Fruit fly (Drosophila melanogaster) whole organism, embryonic: ENCODE data around the gene CG13829.

ENCODE experiments used
- Antp ChIP-seq: fragments of 200-800 bp; sonication (Bioruptor generic); optimal IDR thresholded peaks from 3 replicates; lab custom pipeline; 2016; ENCODE audit warnings: missing biosample characterization, missing genetic modification characterization
- Atf3 ChIP-seq: fragments of 200-800 bp; sonication (Bioruptor generic); optimal IDR thresholded peaks from 3 replicates; lab custom pipeline; 2016; ENCODE audit warnings: missing biosample characterization, missing genetic modification characterization
- Blimp-1 ChIP-seq: fragments of 200-800 bp; sonication (Bioruptor generic); optimal IDR thresholded peaks from 3 replicates; lab custom pipeline; 2018; ENCODE audit warnings: missing biosample characterization, missing genetic modification characterization, mild to moderate bottlenecking, moderate library complexity, missing genetic modification reagents
- CG10267 ChIP-seq: fragments of 200-800 bp; sonication (Bioruptor generic); optimal IDR thresholded peaks from 2 replicates; lab custom pipeline; 2018; ENCODE audit warnings: missing biosample characterization, mild to moderate bottlenecking, missing genetic modification characterization, moderate library complexity
- CG11093 ChIP-seq: fragments of 200-800 bp; sonication (Bioruptor generic); IDR thresholded peaks from 3 replicates; pipeline ENCODE4 v1.3.6; 2022; ENCODE audit warnings: missing biosample characterization, missing genetic modification characterization
- CG11247 ChIP-seq: fragments of 200-800 bp; sonication (Bioruptor generic); IDR thresholded peaks from 2 replicates; pipeline ENCODE4 v1.3.6; 2022; ENCODE audit warnings: missing biosample characterization, missing genetic modification characterization
- CG11560 ChIP-seq: fragments of 200-800 bp; sonication (Bioruptor generic); IDR thresholded peaks from 3 replicates; pipeline ENCODE4 v1.3.6; 2022; ENCODE audit warnings: missing biosample characterization, missing genetic modification characterization
- CG11696 ChIP-seq: fragments of 200-800 bp; sonication (Bioruptor generic); IDR thresholded peaks from 2 replicates; pipeline ENCODE4 v1.3.6; 2022; ENCODE audit warnings: missing biosample characterization, missing genetic modification characterization
- CG13287 ChIP-seq: fragments of 200-800 bp; sonication (Bioruptor generic); IDR thresholded peaks from 2 replicates; pipeline ENCODE4 v1.3.6; 2022; ENCODE audit warnings: missing biosample characterization, missing genetic modification characterization; ENCODE audit not compliant: partially characterized antibody
- CG14710 ChIP-seq: fragments of 200-800 bp; sonication (Bioruptor generic); optimal IDR thresholded peaks from 3 replicates; lab custom pipeline; 2019; ENCODE audit warnings: missing biosample characterization, mild to moderate bottlenecking, missing genetic modification characterization, moderate library complexity
- CG14965 ChIP-seq: fragments of 200-800 bp; sonication (Bioruptor generic); optimal IDR thresholded peaks from 2 replicates; lab custom pipeline; 2016; ENCODE audit warnings: missing biosample characterization, missing genetic modification characterization, borderline replicate concordance
- CG16779 ChIP-seq: fragments of 200-800 bp; sonication (Bioruptor generic); IDR thresholded peaks from 2 replicates; pipeline ENCODE4 v1.3.6; 2022; ENCODE audit warnings: missing biosample characterization, missing genetic modification characterization
- CG17912 ChIP-seq: fragments of 200-800 bp; sonication (Bioruptor generic); optimal IDR thresholded peaks from 2 replicates; lab custom pipeline; 2018; ENCODE audit warnings: missing biosample characterization, mild to moderate bottlenecking, missing genetic modification characterization
- CG18011 ChIP-seq: fragments of 200-800 bp; sonication (Bioruptor generic); optimal IDR thresholded peaks from 2 replicates; lab custom pipeline; 2017; ENCODE audit warnings: missing biosample characterization, missing genetic modification characterization, mild to moderate bottlenecking, moderate library complexity, missing genotype
- CG2678 ChIP-seq: fragments of 200-800 bp; sonication (Bioruptor generic); optimal IDR thresholded peaks from 3 replicates; lab custom pipeline; 2019; ENCODE audit warnings: missing biosample characterization, mild to moderate bottlenecking, missing genetic modification characterization, moderate library complexity
- CG3726 ChIP-seq: fragments of 200-800 bp; sonication (Bioruptor generic); IDR thresholded peaks from 3 replicates; pipeline ENCODE4, ENCODE4 v1.3.6; 2022; ENCODE audit warnings: missing biosample characterization, missing genetic modification characterization
- CG4617 ChIP-seq: fragments of 200-800 bp; sonication (Bioruptor generic); optimal IDR thresholded peaks from 3 replicates; lab custom pipeline; 2016; ENCODE audit warnings: missing biosample characterization, missing genetic modification characterization, borderline replicate concordance
- CG6683 ChIP-seq: fragments of 200-800 bp; sonication (Bioruptor generic); optimal IDR thresholded peaks from 2 replicates; lab custom pipeline; 2017; ENCODE audit warnings: missing biosample characterization, mild to moderate bottlenecking, missing genetic modification characterization, missing genetic modification reagents
- CG6765 ChIP-seq: fragments of 200-800 bp; sonication (Bioruptor generic); optimal IDR thresholded peaks from 3 replicates; lab custom pipeline; 2017; ENCODE audit warnings: missing biosample characterization, mild to moderate bottlenecking, missing genetic modification characterization
- CG8388 ChIP-seq: fragments of 200-800 bp; sonication (Bioruptor generic); optimal IDR thresholded peaks from 2 replicates; lab custom pipeline; 2019; ENCODE audit warnings: missing biosample characterization, mild to moderate bottlenecking, missing genetic modification characterization, moderate library complexity
- CG8924 ChIP-seq: fragments of 200-800 bp; optimal IDR thresholded peaks from 3 replicates; lab custom pipeline; 2019; ENCODE audit warnings: missing biosample characterization, mild to moderate bottlenecking, missing genetic modification characterization, moderate library complexity
- CTCF ChIP-seq: fragments of 200-800 bp; sonication (Bioruptor generic); optimal IDR thresholded peaks from 2 replicates; lab custom pipeline; 2017; ENCODE audit warnings: missing biosample characterization, mild to moderate bottlenecking, missing genetic modification characterization, moderate library complexity
- Dip3 ChIP-seq: fragments of 200-800 bp; sonication (Bioruptor generic); optimal IDR thresholded peaks from 3 replicates; lab custom pipeline; 2016; ENCODE audit warnings: missing biosample characterization, missing genetic modification characterization
- HmgZ ChIP-seq: fragments of 200-800 bp; sonication (Bioruptor generic); optimal IDR thresholded peaks from 2 replicates; lab custom pipeline; 2018; ENCODE audit warnings: missing biosample characterization, mild to moderate bottlenecking, missing genetic modification characterization
- Lpt ChIP-seq: fragments of >200 bp; optimal IDR thresholded peaks from 2 replicates; lab custom pipeline; 2018; ENCODE audit warnings: missing biosample characterization, missing genetic modification characterization
- MESR4 ChIP-seq: fragments of 200-800 bp; sonication (Bioruptor generic); optimal IDR thresholded peaks from 2 replicates; lab custom pipeline; 2018; ENCODE audit warnings: missing biosample characterization, mild to moderate bottlenecking, missing genetic modification characterization, moderate library complexity
- Ravus ChIP-seq: fragments of 200-800 bp; sonication (Bioruptor generic); IDR thresholded peaks from 2 replicates; pipeline ENCODE4 v1.3.6; 2022; ENCODE audit warnings: missing biosample characterization, missing genetic modification characterization
- cato ChIP-seq: fragments of 200-800 bp; sonication (Bioruptor generic); optimal IDR thresholded peaks from 2 replicates; lab custom pipeline; 2016; ENCODE audit warnings: missing biosample characterization, missing genetic modification characterization, borderline replicate concordance
- dati ChIP-seq: fragments of 200-800 bp; sonication (Bioruptor generic); IDR thresholded peaks from 2 replicates; pipeline ENCODE4 v1.3.6; 2022; ENCODE audit warnings: missing biosample characterization, missing genetic modification characterization
- gcm ChIP-seq: fragments of 200-800 bp; sonication (Bioruptor generic); optimal IDR thresholded peaks from 2 replicates; lab custom pipeline; 2019; ENCODE audit warnings: missing biosample characterization, mild to moderate bottlenecking, missing genetic modification characterization, moderate library complexity
- grn ChIP-seq: fragments of 200-800 bp; sonication (Bioruptor generic); optimal IDR thresholded peaks from 3 replicates; lab custom pipeline; 2017; ENCODE audit warnings: missing biosample characterization, missing genetic modification characterization
- hkb ChIP-seq, 2 experiments: fragments of 200-800 bp in 1 of 2; fragments of >200 bp in 1 of 2; sonication (Bioruptor generic) in 1 of 2; IDR thresholded peaks in 1 of 2; optimal IDR thresholded peaks in 1 of 2; 2 replicates each; pipeline versions ENCODE4 v1.3.6 to Lab custom; 2017 to 2022; ENCODE audit warnings: missing biosample characterization in 1 of 2, missing genetic modification characterization in 1 of 2
- luna ChIP-seq: fragments of 200-800 bp; sonication (Bioruptor generic); optimal IDR thresholded peaks from 2 replicates; lab custom pipeline; 2016; ENCODE audit warnings: missing biosample characterization, missing genetic modification characterization
- nerfin-1 ChIP-seq: fragments of 200-800 bp; sonication (Bioruptor generic); optimal IDR thresholded peaks from 3 replicates; lab custom pipeline; 2019; ENCODE audit warnings: missing biosample characterization, mild to moderate bottlenecking, missing genetic modification characterization, moderate library complexity
- nmo ChIP-seq: fragments of 200-800 bp; sonication (Bioruptor generic); optimal IDR thresholded peaks from 2 replicates; lab custom pipeline; 2018; ENCODE audit warnings: missing biosample characterization, mild to moderate bottlenecking, missing genetic modification characterization, moderate library complexity
- oc ChIP-seq: fragments of 200-800 bp; sonication (Bioruptor generic); optimal IDR thresholded peaks from 2 replicates; lab custom pipeline; 2018; ENCODE audit warnings: missing biosample characterization, mild to moderate bottlenecking, missing genetic modification characterization, moderate library complexity
- onecut ChIP-seq: fragments of 200-800 bp; sonication (Bioruptor generic); IDR thresholded peaks from 2 replicates; pipeline ENCODE4 v1.3.6; 2022; ENCODE audit warnings: missing biosample characterization, missing genetic modification characterization
- pb ChIP-seq: fragments of 200-800 bp; sonication (Bioruptor generic); optimal IDR thresholded peaks from 3 replicates; lab custom pipeline; 2016; ENCODE audit warnings: missing biosample characterization, missing genetic modification characterization
- pzg ChIP-seq: fragments of 200-800 bp; sonication (Bioruptor generic); optimal IDR thresholded peaks from 3 replicates; lab custom pipeline; 2018; ENCODE audit warnings: missing biosample characterization, mild to moderate bottlenecking, missing genetic modification characterization, moderate library complexity
- ro ChIP-seq: fragments of 200-800 bp; sonication (Bioruptor generic); IDR thresholded peaks from 2 replicates; pipeline ENCODE4 v1.3.6; 2022; ENCODE audit warnings: missing biosample characterization, missing genetic modification characterization
- schlank ChIP-seq: fragments of 200-800 bp; sonication (Bioruptor generic); optimal IDR thresholded peaks from 2 replicates; lab custom pipeline; 2018; ENCODE audit warnings: missing biosample characterization, mild to moderate bottlenecking, missing genetic modification characterization
- sim ChIP-seq: fragments of 200-800 bp; sonication (Bioruptor generic); IDR thresholded peaks from 2 replicates; pipeline ENCODE4 v1.3.6; 2022; ENCODE audit warnings: missing biosample characterization, missing genetic modification characterization
- sima ChIP-seq: fragments of 200-800 bp; sonication (Bioruptor generic); optimal IDR thresholded peaks from 2 replicates; lab custom pipeline; 2016; ENCODE audit warnings: missing biosample characterization, missing genetic modification characterization
- sna ChIP-seq: fragments of 200-800 bp; sonication (Bioruptor generic); IDR thresholded peaks from 2 replicates; pipeline ENCODE4 v1.3.6; 2022; ENCODE audit warnings: missing biosample characterization, missing genetic modification characterization; ENCODE audit not compliant: partially characterized antibody
- stc ChIP-seq: fragments of 200-800 bp; sonication (Bioruptor generic); IDR thresholded peaks from 2 replicates; pipeline ENCODE4 v1.3.6; 2022; ENCODE audit warnings: missing biosample characterization, missing genetic modification characterization
- stwl ChIP-seq: fragments of 200-800 bp; sonication (Bioruptor generic); optimal IDR thresholded peaks from 3 replicates; lab custom pipeline; 2018; ENCODE audit warnings: missing biosample characterization, mild to moderate bottlenecking, missing genetic modification characterization, moderate library complexity
- tll ChIP-seq, 2 experiments: fragments of 200-800 bp in 1 of 2; fragments of >200 bp in 1 of 2; sonication (Bioruptor generic) in 1 of 2; optimal IDR thresholded peaks; 2 replicates each; lab custom pipeline; 2017 to 2019; ENCODE audit warnings: missing biosample characterization in 2 of 2, missing genetic modification characterization in 2 of 2, mild to moderate bottlenecking in 1 of 2, moderate library complexity in 1 of 2
- unc-4 ChIP-seq: fragments of 200-800 bp; sonication (Bioruptor generic); IDR thresholded peaks from 2 replicates; pipeline ENCODE4 v1.3.6; 2022; ENCODE audit warnings: missing biosample characterization, missing genetic modification characterization; ENCODE audit not compliant: partially characterized antibody
- vnd ChIP-seq: fragments of 200-800 bp; sonication (Bioruptor generic); IDR thresholded peaks from 3 replicates; pipeline ENCODE4 v1.3.6; 2022; ENCODE audit warnings: missing biosample characterization, missing genetic modification characterization; ENCODE audit not compliant: partially characterized antibody

CG13829 gene

DNA sequence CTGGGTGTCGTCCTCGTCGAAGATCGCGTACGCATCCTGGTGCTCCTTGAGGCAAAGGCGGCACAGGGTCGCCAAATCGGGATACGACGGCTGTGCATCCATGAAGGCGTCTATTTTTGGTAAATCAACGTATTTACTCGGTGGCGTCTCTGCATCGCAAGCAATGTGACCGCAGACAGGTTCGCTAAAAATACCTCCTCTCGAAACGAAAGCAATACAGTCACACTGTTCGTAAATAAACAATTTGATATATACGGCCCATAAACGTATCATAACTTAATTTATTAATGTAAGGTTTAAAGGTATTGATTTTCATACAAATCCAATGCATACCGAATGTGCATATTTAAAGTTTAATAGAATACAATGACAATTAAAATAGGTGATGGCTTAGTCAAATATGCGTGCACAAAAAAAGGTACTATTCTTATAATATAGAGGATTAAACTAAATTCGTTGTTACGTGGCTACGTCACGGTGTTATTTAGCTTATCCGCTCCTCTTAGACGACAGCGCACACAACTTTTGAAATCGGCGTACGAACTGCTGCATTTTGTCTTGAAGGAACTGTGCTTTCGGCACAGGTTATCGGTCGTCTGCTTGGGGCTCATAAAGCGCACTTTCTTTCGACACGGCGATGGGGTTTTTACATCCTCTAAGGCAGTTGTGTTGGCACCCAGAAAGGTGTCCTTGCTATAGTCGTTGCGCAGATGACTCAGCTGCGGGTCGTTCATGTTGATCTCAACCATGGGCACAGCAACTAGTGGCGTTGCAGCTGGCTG lies 34.7 kb downstream of the CG13829 start, which contains the start of gene CG31365 (continued):
- TF ChIP-seq CG4617 (GFP tag; lab: Kevin White, UChicago) (peak; percentile 75), tll (GFP tag; optimal IDR thresholded peaks at IDR 0.05; lab: Kevin White, UChicago) (no peak), nmo (GFP tag; lab: Kevin White, UChicago) (peak; percentile 8), CTCF (peak; percentile 3), Blimp-1 (GFP tag; lab: Kevin White, UChicago) (no peak), Atf3 (GFP tag; lab: Kevin White, UChicago) (no peak), Ravus (GFP tag; lab: Robert Waterston, UW) (no peak), pzg (GFP tag; lab: Kevin White, UChicago) (peak; percentile 30), CG3726 (GFP tag; lab: Robert Waterston, UW) (no peak), CG8388 (GFP tag; lab: Kevin White, UChicago) (peak; percentile 33), sima (GFP tag; lab: Kevin White, UChicago) (no peak), sna (GFP tag; lab: Robert Waterston, UW) (0 out of 2 replicates have a peak, but pooled peaks have one; percentile 24), CG2678 (tag; lab: Kevin White, UChicago) (no peak), grn (no peak), CG13287 (GFP tag; lab: Robert Waterston, UW) (peak; percentile 66), CG14710 (tag; lab: Kevin White, UChicago) (peak; percentile 33), CG11247 (GFP tag; lab: Robert Waterston, UW) (no peak), CG6765 (GFP tag; lab: Kevin White, UChicago) (no peak), ro (GFP tag; lab: Robert Waterston, UW) (no peak), dati (GFP tag; lab: Robert Waterston, UW) (no peak), luna (GFP tag; lab: Kevin White, UChicago) (no peak), schlank (tag; lab: Kevin White, UChicago) (no peak), HmgZ (tag; lab: Kevin White, UChicago) (peak; percentile 31), stc (no peak), cato (GFP tag; lab: Kevin White, UChicago) (no peak), nerfin-1 (tag; lab: Kevin White, UChicago) (peak; percentile 18), Lpt (no peak), gcm (no peak), CG11560 (no peak), CG16779 (no peak), vnd (GFP tag; lab: Robert Waterston, UW) (no peak), sim (GFP tag; lab: Robert Waterston, UW) (no peak), CG11093 (GFP tag; lab: Robert Waterston, UW) (no peak), oc (tag; lab: Kevin White, UChicago) (no peak), stwl (tag; lab: Kevin White, UChicago) (peak; percentile 63), CG10267 (tag; lab: Kevin White, UChicago) (no peak), hkb (optimal IDR thresholded peaks at IDR 0.05; lab: Kevin White, UChicago) (no peak), hkb (GFP tag; IDR thresholded peaks at IDR 0.05; lab: Robert Waterston, UW) (no peak), onecut (no peak), unc-4 (GFP tag; lab: Robert Waterston, UW) (peak; percentile 46; the same call in 1 of the 2 replicates), CG8924 (tag; lab: Kevin White, UChicago) (peak; percentile 13), Dip3 (GFP tag; lab: Kevin White, UChicago) (no peak), CG17912 (GFP tag; lab: Kevin White, UChicago) (no peak), CG14965 (GFP tag; lab: Kevin White, UChicago) (no peak), CG18011 (GFP tag; lab: Kevin White, UChicago) (no peak), CG6683 (GFP tag; lab: Kevin White, UChicago) (no peak), pb (GFP tag; lab: Kevin White, UChicago) (no peak), Antp (no peak), MESR4 (GFP tag; lab: Kevin White, UChicago) (peak; percentile 90), CG11696 (no peak)
